Worm (Caenorhabditis elegans): ENCODE data around the gene bcf-1.

bcf-1 gene

ce11 chrV:6398922-6399321, 9.7 kb downstream of the bcf-1 start (continued):
- TF ChIP-seq pqm-1 (tag; optimal IDR thresholded peaks at IDR 0.05) = peak; percentile 78
- TF ChIP-seq tra-1 (GFP tag; IDR thresholded peaks at IDR 0.05) = peak; percentile 50; the same call in 1 of the 2 replicates
- TF ChIP-seq daf-19 (GFP tag; conservative IDR thresholded peaks at IDR 0.05) = no peak

DNA sequence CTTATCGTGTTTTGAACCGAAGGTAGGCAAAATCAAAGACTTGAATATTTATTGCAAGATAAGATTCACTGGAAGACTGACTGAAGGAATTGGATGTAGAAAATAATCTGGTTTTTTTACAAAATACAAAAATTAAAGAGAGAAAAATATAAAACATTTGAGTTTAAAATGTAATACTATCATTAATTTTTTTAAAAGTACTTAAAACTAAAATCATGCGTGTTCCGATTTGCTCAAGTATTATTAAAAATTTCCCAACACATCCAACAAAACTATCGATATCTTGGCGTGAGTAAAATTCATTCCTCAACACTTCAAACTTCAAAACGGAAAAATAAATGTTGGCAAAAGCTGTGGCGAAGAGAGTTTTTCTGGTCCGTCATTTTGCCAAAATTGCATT, 18.4 kb downstream of the bcf-1 start, which contains the start of gene F57F4.1:
Gene F57F4.1 (plus strand): TSS at position 301 of the 400 bp plus-strand sequence.
- no peak for TF ChIP-seq zfp-3 (GFP tag; conservative IDR thresholded peaks at IDR 0.05)
- no peak for TF ChIP-seq dpl-1 (GFP tag; optimal IDR thresholded peaks at IDR 0.05)
- TF ChIP-seq php-3 (GFP tag; IDR thresholded peaks at IDR 0.05) = no peak
- no peak for TF ChIP-seq lin-1 (GFP tag; IDR thresholded peaks at IDR 0.05)
- no peak for TF ChIP-seq mdl-1 (tag; optimal IDR thresholded peaks at IDR 0.05)
- TF ChIP-seq fkh-10 (GFP tag; optimal IDR thresholded peaks at IDR 0.05) = no peak
- no peak for TF ChIP-seq snpc-1.2 (GFP tag; IDR thresholded peaks at IDR 0.05)
- TF ChIP-seq T20F7.1 (GFP tag; optimal IDR thresholded peaks at IDR 0.05) = no peak
- TF ChIP-seq sdz-12 (GFP tag; optimal IDR thresholded peaks at IDR 0.05) = no peak
- TF ChIP-seq dmd-9 (GFP tag; IDR thresholded peaks at IDR 0.05) = no peak
- no peak for TF ChIP-seq F49E8.2 (tag; optimal IDR thresholded peaks at IDR 0.05; ENCODE audit: borderline replicate concordance)
- no peak for TF ChIP-seq mxl-2 (GFP tag; conservative IDR thresholded peaks at IDR 0.05)
- no peak for TF ChIP-seq T26A8.4 (GFP tag; IDR thresholded peaks at IDR 0.05)
- TF ChIP-seq ceh-28 (tag; optimal IDR thresholded peaks at IDR 0.05) = no peak
- no peak for TF ChIP-seq zip-2 (tag; optimal IDR thresholded peaks at IDR 0.05)
- TF ChIP-seq lin-13 (GFP tag; optimal IDR thresholded peaks at IDR 0.05) = no peak
- no peak for TF ChIP-seq lin-38 (GFP tag; IDR thresholded peaks at IDR 0.05)
- no peak for TF ChIP-seq nhr-41 (GFP tag; IDR thresholded peaks at IDR 0.05)
- TF ChIP-seq F37D6.2 (tag; optimal IDR thresholded peaks at IDR 0.05) = no peak

DNA sequence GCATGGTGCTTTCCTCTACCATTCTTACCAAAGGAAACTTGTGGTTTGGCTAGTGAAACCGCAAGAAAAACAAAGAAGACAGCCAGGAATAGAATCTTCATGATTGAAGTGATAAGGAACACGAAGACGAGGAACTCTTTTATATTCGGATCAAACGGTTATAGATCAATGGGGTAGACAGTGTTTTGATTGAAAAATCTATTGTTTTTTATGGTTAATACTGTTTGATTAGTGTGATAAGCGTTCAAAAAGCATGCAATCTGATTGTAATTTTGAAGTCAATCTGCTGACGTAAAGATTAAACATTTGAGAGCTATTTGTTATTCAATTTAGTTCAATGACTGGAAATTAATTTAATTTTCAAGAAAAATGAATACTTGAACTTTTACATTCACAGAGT, 18.9 kb downstream of the bcf-1 start, which contains the start of gene F57F4.2:
Gene F57F4.2 (minus strand): TSS at position 101 of the 400 bp plus-strand sequence.
- TF ChIP-seq mep-1 (tag; optimal IDR thresholded peaks at IDR 0.05) = no peak
- TF ChIP-seq nhr-41 (GFP tag; IDR thresholded peaks at IDR 0.05) = no peak
- no peak for TF ChIP-seq gei-8 (GFP tag; optimal IDR thresholded peaks at IDR 0.05)
- TF ChIP-seq lin-15B (tag; optimal IDR thresholded peaks at IDR 0.05) = no peak
- TF ChIP-seq spr-3 (GFP tag; optimal IDR thresholded peaks at IDR 0.05) = no peak
- no peak for TF ChIP-seq pqm-1 (tag; optimal IDR thresholded peaks at IDR 0.05)
- no peak for TF ChIP-seq nhr-48 (tag; optimal IDR thresholded peaks at IDR 0.05)
- no peak for TF ChIP-seq T20F7.1 (GFP tag; optimal IDR thresholded peaks at IDR 0.05)
- TF ChIP-seq pha-4 (GFP tag; IDR thresholded peaks at IDR 0.05) = no peak
- no peak for TF ChIP-seq pha-4 (tag; optimal IDR thresholded peaks at IDR 0.05)
- no peak for TF ChIP-seq dve-1 (tag; optimal IDR thresholded peaks at IDR 0.05; ENCODE audit: insufficient read depth)
- TF ChIP-seq unc-62 (GFP tag; optimal IDR thresholded peaks at IDR 0.05 in 1 of 2) = no peak
- TF ChIP-seq unc-62 (tag; optimal IDR thresholded peaks at IDR 0.05) = no peak
- no peak for TF ChIP-seq ceh-28 (tag; optimal IDR thresholded peaks at IDR 0.05)
- TF ChIP-seq dmd-6 (GFP tag; IDR thresholded peaks at IDR 0.05) = no peak
- TF ChIP-seq nhr-6 (tag; optimal IDR thresholded peaks at IDR 0.05) = no peak

DNA sequence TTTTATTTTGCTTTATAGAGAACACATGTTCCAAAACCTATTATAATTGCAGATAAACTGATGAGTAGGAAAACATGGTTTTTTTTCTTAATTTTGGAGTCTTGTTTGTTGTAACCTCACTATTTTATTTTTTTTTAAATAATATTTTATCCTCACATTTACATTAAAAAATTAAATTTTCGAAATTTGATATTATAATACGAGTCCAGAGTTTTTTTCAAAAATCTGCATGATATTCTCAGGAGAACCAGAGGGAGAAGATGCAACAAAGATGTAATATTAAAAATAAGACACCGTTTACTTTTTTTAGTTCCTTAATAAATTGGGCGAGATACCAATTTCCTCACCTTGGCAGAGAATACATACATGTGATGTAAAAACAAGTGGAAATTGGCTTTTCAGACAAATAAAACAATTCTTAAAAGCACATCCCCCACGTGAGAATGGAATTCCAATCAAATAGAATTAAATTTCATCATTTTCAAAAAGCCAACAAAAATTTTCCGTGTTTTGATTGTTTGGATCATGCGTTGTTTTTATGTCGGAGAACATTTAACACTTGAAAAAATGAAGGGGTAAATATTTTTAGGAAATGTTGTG, 22.8 kb downstream of the bcf-1 start:
- TF ChIP-seq zfp-3 (GFP tag; conservative IDR thresholded peaks at IDR 0.05) (no peak), aha-1 (tag) (peak; percentile 98), dpl-1 (GFP tag; optimal IDR thresholded peaks at IDR 0.05) (no peak)
